Worm (Caenorhabditis elegans): ENCODE results near the gene R11D1.2.

DNA sequence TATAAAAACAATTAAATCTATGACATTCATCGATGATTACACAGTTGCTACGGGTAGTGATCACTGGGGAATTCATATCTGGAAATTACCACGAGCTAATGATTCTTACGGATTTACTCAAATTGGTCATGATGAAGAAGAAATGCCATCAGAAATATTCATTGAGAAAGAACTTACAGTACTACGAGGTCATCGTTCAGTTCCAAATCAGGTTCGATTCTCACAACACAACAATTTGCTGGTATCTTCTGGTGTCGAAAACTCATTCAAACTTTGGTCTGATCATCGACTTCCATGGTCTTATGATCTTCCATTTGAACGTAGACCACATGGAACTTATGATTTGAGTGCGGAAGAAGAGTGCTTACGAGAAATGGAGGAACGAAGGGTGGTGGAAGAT, 1.9 kb upstream of the R11D1.2 start:
- TF ChIP-seq bed-2 (GFP tag; IDR thresholded peaks at IDR 0.05) (no peak), nhr-80 (tag; optimal IDR thresholded peaks at IDR 0.05) (no peak), cebp-2 (GFP tag; IDR thresholded peaks at IDR 0.05) (no peak), ceh-79 (tag; optimal IDR thresholded peaks at IDR 0.05) (no peak), hlh-12 (tag; optimal IDR thresholded peaks at IDR 0.05) (no peak), dpff-1 (tag; optimal IDR thresholded peaks at IDR 0.05) (no peak), pha-4 (tag; optimal IDR thresholded peaks at IDR 0.05) (no peak), die-1 (tag; optimal IDR thresholded peaks at IDR 0.05) (no peak)
